Worm (Caenorhabditis elegans) whole organism, midembryonic: ENCODE data around the gene srg-53.
"Not testable (repeated sequence)": the region's sequence is repeated elsewhere in the genome, so short reads cannot be mapped to it uniquely, and the experiment has no call there.

Experiments
- T22C8.4 ChIP-seq: fragments of 200-800 bp; sonication (Bioruptor generic); IDR thresholded peaks from 2 replicates; pipeline ENCODE4 v1.3.6; 2022; ENCODE audit warnings: missing genetic modification characterization, missing compliant biosample characterization
- cog-1 ChIP-seq: sonication (generic microtip); optimal IDR thresholded peaks from 2 replicates; lab custom pipeline; 2016; ENCODE audit warnings: missing genetic modification characterization, missing compliant biosample characterization
- flt-1 ChIP-seq: fragments of 200-800 bp; sonication (Bioruptor generic); IDR thresholded peaks from 2 replicates; pipeline ENCODE4 v1.3.6; 2022; ENCODE audit warnings: missing genetic modification characterization, missing compliant biosample characterization
- klf-2 ChIP-seq: fragments of 200-800 bp; sonication (Bioruptor generic); conservative IDR thresholded peaks from 2 replicates; pipeline ENCODE4 v1.3.6; 2022; ENCODE audit warnings: missing genetic modification reagents, missing genetic modification characterization, missing compliant biosample characterization
- med-1 ChIP-seq: sonication (generic microtip); optimal IDR thresholded peaks from 2 replicates; lab custom pipeline; 2017; ENCODE audit warnings: missing genetic modification characterization, mild to moderate bottlenecking, missing compliant biosample characterization, antibody characterized with exemption, missing genetic modification reagents; ENCODE audit not compliant: insufficient read depth
- ref-1 ChIP-seq: fragments of 200-800 bp; sonication (Bioruptor generic); conservative IDR thresholded peaks from 2 replicates; pipeline ENCODE4 v1.3.6; 2022; ENCODE audit warnings: missing genetic modification reagents, missing genetic modification characterization, missing compliant biosample characterization
- tab-1 ChIP-seq: fragments of 200-800 bp; sonication (Bioruptor generic); IDR thresholded peaks from 2 replicates; pipeline ENCODE4 v1.3.6; 2022; ENCODE audit warnings: missing genetic modification characterization, missing compliant biosample characterization
- ztf-23 ChIP-seq: fragments of 200-800 bp; sonication (Bioruptor generic); IDR thresholded peaks from 2 replicates; pipeline ENCODE4 v1.3.6; 2022; ENCODE audit warnings: missing genetic modification reagents, missing genetic modification characterization, missing compliant biosample characterization
- ztf-29 ChIP-seq: fragments of 200-800 bp; sonication (Bioruptor generic); IDR thresholded peaks from 2 replicates; pipeline ENCODE4 v1.3.6; 2022; ENCODE audit warnings: missing genetic modification reagents, missing genetic modification characterization, missing compliant biosample characterization

Gene srg-53

ce11 chrV:879171-879570 lies at the start of gene srg-53:
TSS of gene srg-53 (plus strand) at chrV:879471.
- TF ChIP-seq med-1 (GFP tag; lab: Kevin White, UChicago) (no peak), ztf-23 (no peak), flt-1 (no peak), cog-1 (tag; lab: Kevin White, UChicago) (no peak), ztf-29 (no peak), T22C8.4 (no peak), klf-2 (GFP tag; lab: Robert Waterston, UW) (no peak), ref-1 (no peak), tab-1 (GFP tag; lab: Robert Waterston, UW) (no peak)

ce11 chrV:833368-833767 lies 45.9 kb upstream of the srg-53 start, which contains the start of gene F41H8.1:
TSS of gene F41H8.1 (plus strand) at chrV:833668.
- TF ChIP-seq ztf-23, result no peak
- no peak for TF ChIP-seq flt-1
- TF ChIP-seq klf-2 (GFP tag; lab: Robert Waterston, UW), result no peak
- TF ChIP-seq tab-1 (GFP tag; lab: Robert Waterston, UW), result no peak
- TF ChIP-seq med-1 (GFP tag; lab: Kevin White, UChicago), result no peak
- TF ChIP-seq T22C8.4, result no peak
- no peak for TF ChIP-seq cog-1 (tag; lab: Kevin White, UChicago)
- TF ChIP-seq ref-1, result no peak

- TF ChIP-seq flt-1; tab-1 (GFP tag; lab: Robert Waterston, UW); T22C8.4: not testable (repeated sequence)
These were observed 40.2 kb upstream of the srg-53 start, which contains the start of the genes K09C6.7 and K09C6.10 for ce11 chrV:838984-839471. TSS of gene K09C6.7 (minus strand) at chrV:839084. TSS of gene K09C6.10 (plus strand) at chrV:839421.

ce11 chrV:842611-843010 lies 36.7 kb upstream of the srg-53 start:
- TF ChIP-seq T22C8.4 (no peak), cog-1 (tag; lab: Kevin White, UChicago) (no peak), ztf-29 (no peak), ref-1 (no peak)

ce11 chrV:843118-843517 lies 36.2 kb upstream of the srg-53 start, which contains the start of gene K09C6.8:
TSS of gene K09C6.8 (minus strand) at chrV:843218.
- TF ChIP-seq flt-1; klf-2 (GFP tag; lab: Robert Waterston, UW); cog-1 (tag; lab: Kevin White, UChicago): not testable (repeated sequence)

- TF ChIP-seq T22C8.4 (no peak), med-1 (GFP tag; lab: Kevin White, UChicago) (no peak), ztf-23 (no peak), klf-2 (GFP tag; lab: Robert Waterston, UW) (no peak), cog-1 (tag; lab: Kevin White, UChicago) (no peak), ztf-29 (no peak), flt-1 (no peak), ref-1 (no peak), tab-1 (GFP tag; lab: Robert Waterston, UW) (no peak)
These were observed 31.8 kb upstream of the srg-53 start, which contains the start of gene srbc-13 for ce11 chrV:847521-847920. TSS of gene srbc-13 (plus strand) at chrV:847821.

- no peak for TF ChIP-seq tab-1 (GFP tag; lab: Robert Waterston, UW)
- TF ChIP-seq flt-1, result no peak
- TF ChIP-seq ztf-23, result no peak
- no peak for TF ChIP-seq klf-2 (GFP tag; lab: Robert Waterston, UW)
- no peak for TF ChIP-seq T22C8.4
- no peak for TF ChIP-seq cog-1 (tag; lab: Kevin White, UChicago)
- no peak for TF ChIP-seq ztf-29
- TF ChIP-seq med-1 (GFP tag; lab: Kevin White, UChicago), result no peak
- TF ChIP-seq ref-1, result no peak
These were observed 30.2 kb upstream of the srg-53 start for ce11 chrV:849042-849441.

- TF ChIP-seq ztf-29, result no peak
These were observed 29.8 kb upstream of the srg-53 start, which contains the start of gene srbc-12 for ce11 chrV:849512-849911. TSS of gene srbc-12 (plus strand) at chrV:849812.

- TF ChIP-seq ref-1 (no peak), med-1 (GFP tag; lab: Kevin White, UChicago) (no peak), ztf-23 (no peak), flt-1 (no peak), cog-1 (tag; lab: Kevin White, UChicago) (no peak)
These were observed 27.1 kb upstream of the srg-53 start, which contains the start of gene K09C6.3 for ce11 chrV:852184-852583. TSS of gene K09C6.3 (plus strand) at chrV:852484.

ce11 chrV:854966-855365 lies 24.3 kb upstream of the srg-53 start, which contains the start of gene K09C6.9:
TSS of gene K09C6.9 (minus strand) at chrV:855066.
- TF ChIP-seq flt-1, result no peak
- no peak for TF ChIP-seq ztf-29
- no peak for TF ChIP-seq ztf-23
- no peak for TF ChIP-seq T22C8.4
- no peak for TF ChIP-seq tab-1 (GFP tag; lab: Robert Waterston, UW)
- TF ChIP-seq med-1 (GFP tag; lab: Kevin White, UChicago), result no peak
- TF ChIP-seq klf-2 (GFP tag; lab: Robert Waterston, UW), result no peak
- no peak for TF ChIP-seq cog-1 (tag; lab: Kevin White, UChicago)
- TF ChIP-seq ref-1, result no peak

- TF ChIP-seq med-1 (GFP tag; lab: Kevin White, UChicago) (no peak), flt-1 (no peak), ztf-23 (no peak), klf-2 (GFP tag; lab: Robert Waterston, UW) (no peak), cog-1 (tag; lab: Kevin White, UChicago) (no peak), tab-1 (GFP tag; lab: Robert Waterston, UW) (no peak), T22C8.4 (no peak), ref-1 (no peak), ztf-29 (no peak)
These were observed 22.7 kb upstream of the srg-53 start, which contains the start of gene K09C6.2 for ce11 chrV:856549-856948. TSS of gene K09C6.2 (plus strand) at chrV:856849.
